Worm (Caenorhabditis elegans): ENCODE measurements around the gene sru-31.

- no peak for TF ChIP-seq him-1 (tag; optimal IDR thresholded peaks at IDR 0.05)
- TF ChIP-seq unc-62 (GFP tag; optimal IDR thresholded peaks at IDR 0.05) = no peak
- TF ChIP-seq F23B12.7 (tag; optimal IDR thresholded peaks at IDR 0.05; ENCODE audit: insufficient read depth) = no peak
- TF ChIP-seq rcor-1 (GFP tag; IDR thresholded peaks at IDR 0.05) = no peak
Measured at ce11 chrV:9771311-9771710, 45.2 kb upstream of the sru-31 start.

All from whole organism, young adult.